Worm (Caenorhabditis elegans) whole organism, L3 larva: ENCODE measurements around the gene F49E12.10.

ENCODE experiments used
- ama-1 ChIP-seq: fragments of 150-350 bp; optimal IDR thresholded peaks from 2 replicates; lab custom pipeline; 2018
- fkh-10 ChIP-seq: sonication (generic microtip); optimal IDR thresholded peaks from 2 replicates; lab custom pipeline; 2017; ENCODE audit warnings: missing biosample characterization, missing genetic modification reagents, missing genetic modification characterization
- jun-1 ChIP-seq: fragments of 150-350 bp; optimal IDR thresholded peaks from 2 replicates; lab custom pipeline; 2014; ENCODE audit warnings: missing biosample characterization, missing genetic modification reagents, missing genetic modification characterization
- lin-15B ChIP-seq: fragments of 150-350 bp; optimal IDR thresholded peaks from 2 replicates; lab custom pipeline; 2014; ENCODE audit warnings: missing biosample characterization, missing genetic modification characterization
- pha-4 ChIP-seq: fragments of 150-350 bp; optimal IDR thresholded peaks from 2 replicates; lab custom pipeline; 2014; ENCODE audit warnings: missing biosample characterization, missing genetic modification reagents, missing genetic modification characterization
- sea-2 ChIP-seq: fragments of 150-350 bp; sonication (generic microtip); optimal IDR thresholded peaks from 4 replicates; lab custom pipeline; 2014; ENCODE audit warnings: missing biosample characterization, missing genetic modification reagents, missing genetic modification characterization
- ztf-4 ChIP-seq: fragments of 150-350 bp; optimal IDR thresholded peaks from 2 replicates; lab custom pipeline; 2014; ENCODE audit warnings: missing biosample characterization, missing genetic modification characterization

- TF ChIP-seq ama-1: no peak
- no peak for TF ChIP-seq lin-15B (tag; lab: Kevin White, UChicago)
- TF ChIP-seq sea-2 (GFP tag; lab: Kevin White, UChicago): no peak
- TF ChIP-seq fkh-10 (GFP tag; lab: Kevin White, UChicago): no peak
- TF ChIP-seq ztf-4 (tag; lab: Kevin White, UChicago): peak; percentile 76
- TF ChIP-seq jun-1: no peak
- TF ChIP-seq pha-4 (tag; lab: Kevin White, UChicago): no peak
These were observed 28.2 kb downstream of the F49E12.10 start for ce11 chrII:8419015-8419414.
